Worm (Caenorhabditis elegans): Measurements from ENCODE around the gene str-149.

- TF ChIP-seq ref-1 (GFP tag; conservative IDR thresholded peaks at IDR 0.05) = no peak
- no peak for TF ChIP-seq ztf-23 (GFP tag; IDR thresholded peaks at IDR 0.05)
- no peak for TF ChIP-seq klf-2 (GFP tag; conservative IDR thresholded peaks at IDR 0.05)
These were observed 31.0 kb downstream of the str-149 start for ce11 chrV:16604301-16604700.

Data from whole organism, midembryonic.